Worm (Caenorhabditis elegans) whole organism, L2 larva: ENCODE data around the gene C36E8.6.

Source experiments
- F13H6.1 ChIP-seq: sonication (generic microtip); optimal IDR thresholded peaks from 2 replicates; lab custom pipeline; 2016; ENCODE audit warnings: missing genetic modification characterization, missing compliant biosample characterization
- R02D3.7 ChIP-seq: fragments of 150-350 bp; optimal IDR thresholded peaks from 2 replicates; lab custom pipeline; 2014; ENCODE audit warnings: missing biosample characterization, missing genetic modification characterization
- Y55F3AM.14 ChIP-seq: fragments of 200-800 bp; sonication (Bioruptor generic); optimal IDR thresholded peaks from 2 replicates; lab custom pipeline; 2018; ENCODE audit warnings: mild to moderate bottlenecking, missing genetic modification characterization, missing compliant biosample characterization
- ZK546.5 ChIP-seq: sonication (generic microtip); optimal IDR thresholded peaks from 2 replicates; lab custom pipeline; 2017; ENCODE audit warnings: missing biosample characterization, missing genetic modification characterization
- alr-1 ChIP-seq: fragments of 150-350 bp; optimal IDR thresholded peaks from 2 replicates; lab custom pipeline; 2014; ENCODE audit warnings: missing biosample characterization, missing genetic modification characterization
- aly-2 ChIP-seq: fragments of 150-350 bp; optimal IDR thresholded peaks from 2 replicates; lab custom pipeline; 2014; ENCODE audit warnings: missing biosample characterization, missing genetic modification characterization
- ama-1 ChIP-seq: fragments of 150-350 bp; optimal IDR thresholded peaks from 2 replicates; lab custom pipeline; 2018; ENCODE audit warnings: inconsistent platforms
- ceh-82 ChIP-seq: fragments of 150-350 bp; optimal IDR thresholded peaks from 2 replicates; lab custom pipeline; 2014; ENCODE audit warnings: missing biosample characterization, missing genetic modification characterization
- crh-2 ChIP-seq: sonication (generic microtip); optimal IDR thresholded peaks from 2 replicates; lab custom pipeline; 2017; ENCODE audit warnings: missing biosample characterization, missing genetic modification characterization
- egl-27 ChIP-seq: sonication (generic microtip); optimal IDR thresholded peaks from 3 replicates; lab custom pipeline; 2017; ENCODE audit warnings: missing biosample characterization, missing genetic modification reagents, missing genetic modification characterization
- elt-1 ChIP-seq: fragments of 150-350 bp; optimal IDR thresholded peaks from 2 replicates; lab custom pipeline; 2014; ENCODE audit warnings: missing biosample characterization, missing genetic modification characterization
- elt-3 ChIP-seq: sonication (generic microtip); optimal IDR thresholded peaks from 2 replicates; lab custom pipeline; 2017; ENCODE audit warnings: missing biosample characterization, missing genetic modification characterization
- fos-1 ChIP-seq: fragments of 150-350 bp; optimal IDR thresholded peaks from 2 replicates; lab custom pipeline; 2014; ENCODE audit warnings: missing biosample characterization, missing genetic modification characterization
- gmeb-1 ChIP-seq: fragments of 150-350 bp; optimal IDR thresholded peaks from 2 replicates; lab custom pipeline; 2014; ENCODE audit warnings: missing biosample characterization, missing genetic modification characterization
- lin-11 ChIP-seq: fragments of 150-350 bp; sonication (generic microtip); optimal IDR thresholded peaks from 2 replicates; lab custom pipeline; 2014; ENCODE audit warnings: missing biosample characterization, missing genetic modification characterization, inconsistent platforms, mixed read lengths
- lin-13 ChIP-seq: fragments of 150-350 bp; optimal IDR thresholded peaks from 2 replicates; lab custom pipeline; 2014; ENCODE audit warnings: missing biosample characterization, missing genetic modification reagents, missing genetic modification characterization
- lin-39 ChIP-seq: fragments of 150-350 bp; optimal IDR thresholded peaks from 2 replicates; lab custom pipeline; 2014; ENCODE audit warnings: missing biosample characterization, missing genetic modification reagents, missing genetic modification characterization
- lsy-2 ChIP-seq, 2 experiments: fragments of 150-350 bp in 1 of 2; sonication (generic microtip) in 1 of 2; optimal IDR thresholded peaks; 2 replicates each; lab custom pipeline; 2014 to 2017; ENCODE audit warnings: missing biosample characterization in 2 of 2, missing genetic modification characterization in 2 of 2
- mab-5 ChIP-seq: fragments of 150-350 bp; optimal IDR thresholded peaks from 2 replicates; lab custom pipeline; 2014; ENCODE audit warnings: missing biosample characterization, missing genetic modification characterization
- mbf-1 ChIP-seq: sonication (generic microtip); optimal IDR thresholded peaks from 2 replicates; lab custom pipeline; 2017; ENCODE audit warnings: missing biosample characterization, missing genetic modification characterization
- mdl-1 ChIP-seq, 2 experiments: fragments of 150-350 bp in 1 of 2; sonication (generic microtip) in 1 of 2; optimal IDR thresholded peaks; 2 replicates each; lab custom pipeline; 2017; ENCODE audit warnings: missing biosample characterization in 2 of 2, missing genetic modification characterization in 2 of 2
- nhr-10 ChIP-seq: sonication (generic microtip); optimal IDR thresholded peaks from 2 replicates; lab custom pipeline; 2017; ENCODE audit warnings: missing biosample characterization, missing genetic modification characterization
- nhr-11 ChIP-seq: fragments of 150-350 bp; optimal IDR thresholded peaks from 2 replicates; lab custom pipeline; 2014; ENCODE audit warnings: missing biosample characterization, missing genetic modification characterization
- nhr-12 ChIP-seq: fragments of 150-350 bp; optimal IDR thresholded peaks from 2 replicates; lab custom pipeline; 2014; ENCODE audit warnings: missing biosample characterization, missing genetic modification characterization
- nhr-21 ChIP-seq: fragments of 150-350 bp; optimal IDR thresholded peaks from 2 replicates; lab custom pipeline; 2014; ENCODE audit warnings: missing biosample characterization, missing genetic modification characterization
- nhr-23 ChIP-seq: fragments of 150-350 bp; optimal IDR thresholded peaks from 2 replicates; lab custom pipeline; 2014; ENCODE audit warnings: missing biosample characterization, missing genetic modification reagents, missing genetic modification characterization
- nhr-237 ChIP-seq: fragments of 150-350 bp; optimal IDR thresholded peaks from 2 replicates; lab custom pipeline; 2014; ENCODE audit warnings: missing biosample characterization, missing genetic modification characterization
- nhr-25 ChIP-seq: fragments of 150-350 bp; sonication (generic microtip); optimal IDR thresholded peaks from 3 replicates; lab custom pipeline; 2014; ENCODE audit warnings: missing biosample characterization, missing genetic modification characterization
- nhr-6 ChIP-seq: fragments of 150-350 bp; optimal IDR thresholded peaks from 2 replicates; lab custom pipeline; 2014; ENCODE audit warnings: missing biosample characterization, missing genetic modification characterization
- nhr-77 ChIP-seq: fragments of 150-350 bp; optimal IDR thresholded peaks from 2 replicates; lab custom pipeline; 2014; ENCODE audit warnings: missing biosample characterization, missing genetic modification characterization
- peb-1 ChIP-seq: fragments of 150-350 bp; optimal IDR thresholded peaks from 2 replicates; lab custom pipeline; 2014; ENCODE audit warnings: missing biosample characterization, missing genetic modification characterization
- sem-4 ChIP-seq: fragments of 150-350 bp; optimal IDR thresholded peaks from 2 replicates; lab custom pipeline; 2014; ENCODE audit warnings: missing biosample characterization, missing genetic modification reagents, missing genetic modification characterization
- skn-1 ChIP-seq: sonication (generic microtip); optimal IDR thresholded peaks from 2 replicates; lab custom pipeline; 2017; ENCODE audit warnings: missing biosample characterization, missing genetic modification characterization
- sma-3 ChIP-seq: sonication (generic microtip); optimal IDR thresholded peaks from 2 replicates; lab custom pipeline; 2016; ENCODE audit warnings: missing genetic modification reagents, missing genetic modification characterization, missing compliant biosample characterization
- sma-9 ChIP-seq, 2 experiments: fragments of 150-350 bp in 1 of 2; sonication (generic microtip) in 1 of 2; optimal IDR thresholded peaks; 2 replicates each; lab custom pipeline; 2014 to 2016; ENCODE audit warnings: missing genetic modification characterization in 2 of 2, mild to moderate bottlenecking in 1 of 2, missing biosample characterization in 1 of 2, missing compliant biosample characterization in 1 of 2, missing genetic modification reagents in 1 of 2, moderate library complexity in 1 of 2
- snpc-4 ChIP-seq: fragments of 150-350 bp; optimal IDR thresholded peaks from 2 replicates; lab custom pipeline; 2014; ENCODE audit warnings: missing biosample characterization, missing genetic modification characterization
- unc-39 ChIP-seq: fragments of 150-350 bp; optimal IDR thresholded peaks from 2 replicates; lab custom pipeline; 2014; ENCODE audit warnings: missing biosample characterization, missing genetic modification characterization
- unc-55 ChIP-seq: fragments of 150-350 bp; sonication (generic microtip); optimal IDR thresholded peaks from 3 replicates; lab custom pipeline; 2014; ENCODE audit warnings: missing biosample characterization, missing genetic modification reagents, missing genetic modification characterization
- unc-62 ChIP-seq: fragments of 150-350 bp; optimal IDR thresholded peaks from 2 replicates; lab custom pipeline; 2014; ENCODE audit warnings: missing biosample characterization, missing genetic modification reagents, missing genetic modification characterization
- ztf-11 ChIP-seq: sonication (generic microtip); optimal IDR thresholded peaks from 2 replicates; lab custom pipeline; 2017; ENCODE audit warnings: missing biosample characterization, missing genetic modification characterization

Gene C36E8.6

ce11 chrIII:4013061-4013460, 25.2 kb downstream of the C36E8.6 start:
- no peak for TF ChIP-seq mab-5 (tag; lab: Kevin White, UChicago)
- TF ChIP-seq lin-11 (tag; lab: Kevin White, UChicago), result no peak
- TF ChIP-seq skn-1 (tag; lab: Kevin White, UChicago), result no peak
- no peak for TF ChIP-seq nhr-77
- no peak for TF ChIP-seq nhr-25
- no peak for TF ChIP-seq alr-1 (tag; lab: Kevin White, UChicago)
- no peak for TF ChIP-seq nhr-12 (tag; lab: Kevin White, UChicago)
- TF ChIP-seq lin-39 (tag; lab: Kevin White, UChicago), result no peak
- TF ChIP-seq, all 48 proteins: peak for 0

ce11 chrIII:4015382-4015986, 27.6 kb downstream of the C36E8.6 start:
- TF ChIP-seq elt-3 (tag; lab: Kevin White, UChicago) (no peak), nhr-11 (tag; lab: Kevin White, UChicago) (no peak), nhr-6 (tag; lab: Kevin White, UChicago) (no peak), crh-2 (tag; lab: Kevin White, UChicago) (no peak), mdl-1 (tag; optimal IDR thresholded peaks at IDR 0.05; lab: Kevin White, UChicago) (no peak), lin-39 (tag; lab: Kevin White, UChicago) (no peak), sem-4 (tag; lab: Kevin White, UChicago) (no peak), unc-62 (GFP tag; lab: Kevin White, UChicago) (no peak), gmeb-1 (tag; lab: Kevin White, UChicago) (no peak), ztf-11 (tag; lab: Kevin White, UChicago) (no peak), nhr-21 (peak; percentile 27), alr-1 (tag; lab: Kevin White, UChicago) (no peak), sma-3 (GFP tag; lab: Kevin White, UChicago) (peak; percentile 26), nhr-10 (tag; lab: Kevin White, UChicago) (no peak), nhr-23 (no peak), egl-27 (tag; lab: Kevin White, UChicago) (peak; percentile 19), elt-1 (tag; lab: Kevin White, UChicago) (no peak), ama-1 (lab: Kevin White, UChicago) (no peak), Y55F3AM.14 (GFP tag; lab: Kevin White, UChicago) (no peak), lin-13 (GFP tag; lab: Kevin White, UChicago) (no peak), F13H6.1 (tag; lab: Kevin White, UChicago) (no peak), nhr-237 (peak; percentile 33), lin-11 (tag; lab: Kevin White, UChicago) (no peak), R02D3.7 (tag; lab: Kevin White, UChicago) (no peak), lsy-2 (tag; optimal IDR thresholded peaks at IDR 0.05; lab: Kevin White, UChicago) (peak in 1 of 2 experiments; percentile 43), peb-1 (tag; lab: Kevin White, UChicago) (no peak), mab-5 (tag; lab: Kevin White, UChicago) (no peak), unc-39 (tag; lab: Kevin White, UChicago) (no peak), sma-9 (GFP tag; optimal IDR thresholded peaks at IDR 0.05; lab: Kevin White, UChicago) (no peak), sma-9 (tag; optimal IDR thresholded peaks at IDR 0.05; lab: Kevin White, UChicago) (no peak), aly-2 (peak; percentile 46), nhr-25 (peak; percentile 70), fos-1 (tag; lab: Kevin White, UChicago) (no peak), ZK546.5 (no peak), ceh-82 (tag; lab: Kevin White, UChicago) (no peak), nhr-12 (tag; lab: Kevin White, UChicago) (peak; percentile 67), unc-55 (GFP tag; lab: Kevin White, UChicago) (peak; percentile 11)

- TF ChIP-seq snpc-4 (tag; lab: Kevin White, UChicago) (no peak), mbf-1 (tag; lab: Kevin White, UChicago) (no peak)
- TF ChIP-seq, all 48 proteins: peak for 0
Observed at ce11 chrIII:4017527-4017926, 29.7 kb downstream of the C36E8.6 start, which contains the start of gene tbb-2. Gene tbb-2, minus strand, starts transcription at chrIII:4017627.
